Worm (Caenorhabditis elegans): ENCODE data around the gene C50C3.5.

The C50C3.5 gene

DNA sequence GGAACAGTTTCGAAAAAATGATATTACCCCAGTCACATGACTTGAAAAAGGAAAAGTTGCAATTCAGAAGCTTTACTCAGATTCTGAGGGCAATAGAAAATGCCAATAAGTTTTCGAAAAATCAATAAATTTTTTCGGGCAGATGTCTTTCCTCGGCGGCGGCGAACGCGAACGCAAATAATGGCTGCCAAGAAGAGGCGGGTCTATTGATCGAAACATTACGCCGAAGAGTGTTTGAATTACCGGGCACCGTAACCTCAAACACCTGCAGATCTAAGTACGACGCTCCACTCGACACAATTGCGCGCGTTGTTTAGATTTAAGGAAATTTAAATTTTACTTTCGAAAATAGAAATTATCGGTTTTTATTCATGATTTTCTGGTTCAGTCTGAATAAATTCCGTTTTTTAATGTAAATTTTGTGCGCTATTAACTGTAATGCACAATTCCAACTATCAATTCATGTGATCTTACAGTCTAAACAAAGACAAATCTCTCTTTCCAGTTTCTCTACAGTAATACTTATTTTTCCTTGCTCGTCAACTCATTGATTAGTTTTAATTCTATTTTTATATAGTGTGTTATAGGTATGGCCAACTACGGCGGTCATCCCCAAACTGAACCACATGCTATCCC lies 15.1 kb upstream of the C50C3.5 start, which contains the start of gene prp-8 (continued):
- TF ChIP-seq nhr-12 (tag; optimal IDR thresholded peaks at IDR 0.05) (no peak), unc-39 (tag; optimal IDR thresholded peaks at IDR 0.05) (no peak), hmg-11 (tag; optimal IDR thresholded peaks at IDR 0.05) (peak; percentile 85), unc-62 (GFP tag; optimal IDR thresholded peaks at IDR 0.05) (peak; percentile 20), nfya-1 (tag; optimal IDR thresholded peaks at IDR 0.05; ENCODE audit: insufficient read depth) (peak; percentile 98), ceh-9 (tag; optimal IDR thresholded peaks at IDR 0.05) (no peak), mdl-1 (tag; optimal IDR thresholded peaks at IDR 0.05) (no peak), nhr-77 (tag; optimal IDR thresholded peaks at IDR 0.05) (no peak), daf-12 (tag; optimal IDR thresholded peaks at IDR 0.05) (no peak), ZK546.5 (tag; optimal IDR thresholded peaks at IDR 0.05) (peak; percentile 81), nhr-237 (tag; optimal IDR thresholded peaks at IDR 0.05) (no peak), ama-1 (optimal IDR thresholded peaks at IDR 0.05) (peak; percentile 60), lin-15B (tag; optimal IDR thresholded peaks at IDR 0.05) (peak; percentile 96), mml-1 (tag; optimal IDR thresholded peaks at IDR 0.05) (no peak), eor-1 (tag; optimal IDR thresholded peaks at IDR 0.05) (no peak), nhr-67 (tag; optimal IDR thresholded peaks at IDR 0.05) (no peak), R02D3.7 (tag; optimal IDR thresholded peaks at IDR 0.05) (peak; percentile 61)

DNA sequence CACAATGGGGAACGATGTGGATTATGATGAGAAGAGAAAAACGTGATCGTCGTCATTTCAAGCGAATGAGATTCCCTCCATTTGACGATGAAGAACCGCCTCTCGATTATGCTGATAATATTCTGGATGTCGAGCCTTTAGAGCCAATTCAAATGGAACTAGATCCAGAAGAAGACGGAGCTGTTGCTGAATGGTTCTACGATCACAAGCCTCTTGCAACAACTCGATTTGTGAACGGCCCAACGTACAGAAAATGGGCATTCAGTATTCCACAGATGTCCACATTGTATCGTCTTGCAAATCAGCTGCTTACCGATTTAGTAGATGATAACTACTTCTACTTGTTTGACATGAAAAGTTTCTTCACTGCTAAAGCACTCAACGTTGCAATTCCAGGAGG lies 14.3 kb upstream of the C50C3.5 start:
- TF ChIP-seq pqm-1 (tag; optimal IDR thresholded peaks at IDR 0.05), result no peak
- no peak for TF ChIP-seq nfya-1 (tag; optimal IDR thresholded peaks at IDR 0.05; ENCODE audit: insufficient read depth)
- TF ChIP-seq mml-1 (tag; optimal IDR thresholded peaks at IDR 0.05), result no peak
- no peak for TF ChIP-seq aly-2 (tag; optimal IDR thresholded peaks at IDR 0.05)
- no peak for TF ChIP-seq unc-39 (tag; optimal IDR thresholded peaks at IDR 0.05)
- no peak for TF ChIP-seq nhr-28 (tag; optimal IDR thresholded peaks at IDR 0.05)
- TF ChIP-seq mdl-1 (tag; optimal IDR thresholded peaks at IDR 0.05), result no peak
- no peak for TF ChIP-seq nhr-12 (tag; optimal IDR thresholded peaks at IDR 0.05)
- TF ChIP-seq elt-2 (tag; optimal IDR thresholded peaks at IDR 0.05), result no peak
- no peak for TF ChIP-seq ama-1 (optimal IDR thresholded peaks at IDR 0.05)
- no peak for TF ChIP-seq fos-1 (tag; optimal IDR thresholded peaks at IDR 0.05)
- TF ChIP-seq snpc-4 (tag; optimal IDR thresholded peaks at IDR 0.05), result no peak
- no peak for TF ChIP-seq daf-12 (tag; optimal IDR thresholded peaks at IDR 0.05)
- TF ChIP-seq zag-1 (tag; optimal IDR thresholded peaks at IDR 0.05), result no peak
- no peak for TF ChIP-seq elt-3 (tag; optimal IDR thresholded peaks at IDR 0.05)

DNA sequence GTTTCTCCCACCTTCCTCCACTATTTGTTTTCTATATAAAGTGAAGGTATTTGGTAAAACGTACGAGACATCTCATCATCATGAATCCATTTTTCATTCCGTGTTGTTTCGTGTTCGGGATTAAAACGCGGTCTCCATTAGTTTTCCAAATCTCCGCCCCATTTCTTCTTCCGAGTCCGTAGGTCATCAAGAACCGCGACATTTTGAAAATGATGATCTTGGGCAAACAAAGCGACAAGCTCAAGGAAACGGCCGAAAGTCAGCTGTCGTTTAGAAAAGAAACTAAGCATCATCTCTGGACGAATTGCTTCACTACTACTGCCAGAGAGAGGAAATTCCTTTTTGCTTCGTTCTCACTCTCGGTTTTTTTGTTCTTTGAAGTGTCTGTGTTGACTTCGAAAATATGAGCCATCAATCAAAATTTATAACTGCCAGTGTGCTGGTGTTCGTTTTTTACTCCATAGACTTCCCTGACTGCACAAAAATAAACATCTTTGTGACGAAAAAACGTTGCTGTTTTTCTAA lies 6.4 kb upstream of the C50C3.5 start:
- TF ChIP-seq elt-3 (tag; optimal IDR thresholded peaks at IDR 0.05), result no peak
- TF ChIP-seq egl-5 (tag; optimal IDR thresholded peaks at IDR 0.05), result peak; percentile 54
- peak; percentile 58 for TF ChIP-seq lin-39 (tag; optimal IDR thresholded peaks at IDR 0.05)
- TF ChIP-seq fkh-2 (tag; optimal IDR thresholded peaks at IDR 0.05), result no peak
- TF ChIP-seq ztf-11 (tag; optimal IDR thresholded peaks at IDR 0.05), result no peak
- no peak for TF ChIP-seq eor-1 (tag; optimal IDR thresholded peaks at IDR 0.05)
- no peak for TF ChIP-seq R02D3.7 (tag; optimal IDR thresholded peaks at IDR 0.05)

DNA sequence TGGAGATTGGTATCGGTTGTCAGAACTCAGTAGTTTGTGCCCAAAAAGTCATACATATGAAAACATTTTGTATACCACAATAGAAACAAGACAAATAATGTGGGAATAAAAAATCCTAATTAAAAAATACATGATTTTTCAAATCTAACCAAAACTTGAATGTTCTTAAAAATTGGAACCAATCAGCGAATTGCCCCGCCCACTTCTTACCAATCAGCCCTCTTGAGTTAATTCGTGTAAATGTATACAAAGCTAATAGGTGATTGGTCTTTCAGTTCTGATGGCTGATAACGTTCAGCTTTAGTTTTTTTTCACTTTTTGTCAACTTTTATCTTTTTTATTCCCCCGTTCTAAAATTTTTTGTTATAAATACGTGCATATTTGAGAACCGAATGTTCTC lies 3.8 kb upstream of the C50C3.5 start:
- TF ChIP-seq nfya-1 (tag; optimal IDR thresholded peaks at IDR 0.05; ENCODE audit: insufficient read depth), result peak; percentile 86
- TF ChIP-seq elt-1 (tag; optimal IDR thresholded peaks at IDR 0.05), result no peak

DNA sequence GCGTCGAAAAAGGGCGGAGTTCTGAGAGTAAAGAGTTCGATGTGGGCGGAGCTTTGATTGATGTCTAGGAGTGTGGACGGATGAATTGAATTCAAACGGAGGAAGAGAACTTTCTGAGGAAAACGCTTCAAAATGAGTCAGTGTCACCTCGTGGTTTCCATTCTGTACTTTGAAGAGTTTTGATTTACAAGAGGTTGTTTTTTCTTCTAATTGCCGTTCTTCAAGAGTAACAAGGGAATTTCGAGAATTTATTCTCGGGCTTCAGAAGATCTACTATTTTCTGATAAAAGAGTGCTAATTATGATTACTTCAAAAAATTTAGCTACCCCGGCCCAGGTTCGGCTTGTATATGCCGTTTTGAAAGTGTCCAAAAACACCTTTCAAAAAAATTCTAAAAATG lies 2.8 kb upstream of the C50C3.5 start, which contains the start of gene C50C3.12:
Gene C50C3.12, plus strand, starts transcription at position 301 of the 400 bp plus-strand sequence.
- TF ChIP-seq tbx-2 (tag; optimal IDR thresholded peaks at IDR 0.05) (no peak), ZK546.5 (tag; optimal IDR thresholded peaks at IDR 0.05) (no peak), pqm-1 (tag; optimal IDR thresholded peaks at IDR 0.05) (no peak), lin-39 (tag; optimal IDR thresholded peaks at IDR 0.05) (no peak), ztf-11 (tag; optimal IDR thresholded peaks at IDR 0.05) (no peak), egl-5 (tag; optimal IDR thresholded peaks at IDR 0.05) (no peak), zag-1 (tag; optimal IDR thresholded peaks at IDR 0.05) (no peak), ceh-9 (tag; optimal IDR thresholded peaks at IDR 0.05) (no peak), mdl-1 (tag; optimal IDR thresholded peaks at IDR 0.05) (no peak), nfya-1 (tag; optimal IDR thresholded peaks at IDR 0.05; ENCODE audit: insufficient read depth) (no peak), elt-3 (tag; optimal IDR thresholded peaks at IDR 0.05) (no peak), nhr-43 (tag; optimal IDR thresholded peaks at IDR 0.05; ENCODE audit: poor library complexity, severe bottlenecking) (no peak), unc-62 (GFP tag; optimal IDR thresholded peaks at IDR 0.05) (no peak), R02D3.7 (tag; optimal IDR thresholded peaks at IDR 0.05) (no peak), elt-1 (tag; optimal IDR thresholded peaks at IDR 0.05) (no peak), fos-1 (tag; optimal IDR thresholded peaks at IDR 0.05) (no peak)

Data from whole organism, L3 larva.